Worm (Caenorhabditis elegans) whole organism, midembryonic: ENCODE data around the gene F40H3.2.
A peak's percentile ranks its signal among the peaks of the same experiment; 100 is the strongest.

Experiments
- T22C8.4 ChIP-seq: fragments of 200-800 bp; sonication (Bioruptor generic); IDR thresholded peaks from 2 replicates; pipeline ENCODE4 v1.3.6; 2022; ENCODE audit warnings: missing genetic modification characterization, missing compliant biosample characterization
- cog-1 ChIP-seq: sonication (generic microtip); optimal IDR thresholded peaks from 2 replicates; lab custom pipeline; 2016; ENCODE audit warnings: missing genetic modification characterization, missing compliant biosample characterization
- flt-1 ChIP-seq: fragments of 200-800 bp; sonication (Bioruptor generic); IDR thresholded peaks from 2 replicates; pipeline ENCODE4 v1.3.6; 2022; ENCODE audit warnings: missing genetic modification characterization, missing compliant biosample characterization
- klf-2 ChIP-seq: fragments of 200-800 bp; sonication (Bioruptor generic); conservative IDR thresholded peaks from 2 replicates; pipeline ENCODE4 v1.3.6; 2022; ENCODE audit warnings: missing genetic modification reagents, missing genetic modification characterization, missing compliant biosample characterization
- med-1 ChIP-seq: sonication (generic microtip); optimal IDR thresholded peaks from 2 replicates; lab custom pipeline; 2017; ENCODE audit warnings: missing genetic modification characterization, mild to moderate bottlenecking, missing compliant biosample characterization, antibody characterized with exemption, missing genetic modification reagents; ENCODE audit not compliant: insufficient read depth
- ref-1 ChIP-seq: fragments of 200-800 bp; sonication (Bioruptor generic); conservative IDR thresholded peaks from 2 replicates; pipeline ENCODE4 v1.3.6; 2022; ENCODE audit warnings: missing genetic modification reagents, missing genetic modification characterization, missing compliant biosample characterization
- tab-1 ChIP-seq: fragments of 200-800 bp; sonication (Bioruptor generic); IDR thresholded peaks from 2 replicates; pipeline ENCODE4 v1.3.6; 2022; ENCODE audit warnings: missing genetic modification characterization, missing compliant biosample characterization
- ztf-23 ChIP-seq: fragments of 200-800 bp; sonication (Bioruptor generic); IDR thresholded peaks from 2 replicates; pipeline ENCODE4 v1.3.6; 2022; ENCODE audit warnings: missing genetic modification reagents, missing genetic modification characterization, missing compliant biosample characterization
- ztf-29 ChIP-seq: fragments of 200-800 bp; sonication (Bioruptor generic); IDR thresholded peaks from 2 replicates; pipeline ENCODE4 v1.3.6; 2022; ENCODE audit warnings: missing genetic modification reagents, missing genetic modification characterization, missing compliant biosample characterization

Gene F40H3.2

ce11 chrII:6178743-6179129, 5.3 kb downstream of the F40H3.2 start:
- TF ChIP-seq cog-1 (tag; lab: Kevin White, UChicago) (no peak), ztf-29 (no peak), med-1 (GFP tag; lab: Kevin White, UChicago) (no peak), T22C8.4 (no peak), ztf-23 (GFP tag; lab: Robert Waterston, UW) (no peak), klf-2 (GFP tag; lab: Robert Waterston, UW) (no peak), ref-1 (GFP tag; lab: Robert Waterston, UW) (no peak), tab-1 (no peak), flt-1 (GFP tag; lab: Robert Waterston, UW) (no peak)

- TF ChIP-seq ztf-29: no peak
- TF ChIP-seq med-1 (GFP tag; lab: Kevin White, UChicago): no peak
- TF ChIP-seq ref-1 (GFP tag; lab: Robert Waterston, UW): no peak
- no peak for TF ChIP-seq flt-1 (GFP tag; lab: Robert Waterston, UW)
- no peak for TF ChIP-seq tab-1
- no peak for TF ChIP-seq T22C8.4
- no peak for TF ChIP-seq klf-2 (GFP tag; lab: Robert Waterston, UW)
- no peak for TF ChIP-seq cog-1 (tag; lab: Kevin White, UChicago)
- no peak for TF ChIP-seq ztf-23 (GFP tag; lab: Robert Waterston, UW)
Measured at ce11 chrII:6179531-6179930, 6.1 kb downstream of the F40H3.2 start, which contains the start of gene F40H3.1. F40H3.1 (plus strand) TSS chrII:6179831.

- TF ChIP-seq cog-1 (tag; lab: Kevin White, UChicago) (no peak), ztf-23 (GFP tag; lab: Robert Waterston, UW) (no peak), med-1 (GFP tag; lab: Kevin White, UChicago) (no peak), ref-1 (GFP tag; lab: Robert Waterston, UW) (no peak), flt-1 (GFP tag; lab: Robert Waterston, UW) (no peak), T22C8.4 (no peak), tab-1 (no peak), klf-2 (GFP tag; lab: Robert Waterston, UW) (no peak), ztf-29 (no peak)
Measured at ce11 chrII:6180552-6180951, 7.1 kb downstream of the F40H3.2 start.

- no peak for TF ChIP-seq flt-1 (GFP tag; lab: Robert Waterston, UW)
- TF ChIP-seq tab-1: no peak
- TF ChIP-seq ztf-29: no peak
- TF ChIP-seq med-1 (GFP tag; lab: Kevin White, UChicago): no peak
- TF ChIP-seq cog-1 (tag; lab: Kevin White, UChicago): no peak
- no peak for TF ChIP-seq klf-2 (GFP tag; lab: Robert Waterston, UW)
- no peak for TF ChIP-seq T22C8.4
- no peak for TF ChIP-seq ref-1 (GFP tag; lab: Robert Waterston, UW)
- no peak for TF ChIP-seq ztf-23 (GFP tag; lab: Robert Waterston, UW)
Measured at ce11 chrII:6181337-6181736, 7.9 kb downstream of the F40H3.2 start.

- TF ChIP-seq med-1 (GFP tag; lab: Kevin White, UChicago) (no peak), flt-1 (GFP tag; lab: Robert Waterston, UW) (no peak), ztf-29 (no peak), tab-1 (no peak), T22C8.4 (no peak), ztf-23 (GFP tag; lab: Robert Waterston, UW) (no peak), ref-1 (GFP tag; lab: Robert Waterston, UW) (no peak), klf-2 (GFP tag; lab: Robert Waterston, UW) (no peak), cog-1 (tag; lab: Kevin White, UChicago) (no peak)
Measured at ce11 chrII:6190770-6191169, 17.3 kb downstream of the F40H3.2 start.

- no peak for TF ChIP-seq ref-1 (GFP tag; lab: Robert Waterston, UW)
- no peak for TF ChIP-seq tab-1
- TF ChIP-seq flt-1 (GFP tag; lab: Robert Waterston, UW): no peak
- TF ChIP-seq T22C8.4: no peak
- TF ChIP-seq ztf-29: no peak
- TF ChIP-seq cog-1 (tag; lab: Kevin White, UChicago): no peak
- no peak for TF ChIP-seq ztf-23 (GFP tag; lab: Robert Waterston, UW)
- no peak for TF ChIP-seq klf-2 (GFP tag; lab: Robert Waterston, UW)
- TF ChIP-seq med-1 (GFP tag; lab: Kevin White, UChicago): no peak
Measured at ce11 chrII:6191293-6191692, 17.8 kb downstream of the F40H3.2 start, which contains the start of gene fkh-8. fkh-8 (minus strand) TSS chrII:6191393.

- no peak for TF ChIP-seq T22C8.4
- TF ChIP-seq flt-1 (GFP tag; lab: Robert Waterston, UW): no peak
- TF ChIP-seq ztf-23 (GFP tag; lab: Robert Waterston, UW): no peak
- TF ChIP-seq cog-1 (tag; lab: Kevin White, UChicago): no peak
- TF ChIP-seq tab-1: no peak
- TF ChIP-seq med-1 (GFP tag; lab: Kevin White, UChicago): no peak
- no peak for TF ChIP-seq klf-2 (GFP tag; lab: Robert Waterston, UW)
- no peak for TF ChIP-seq ref-1 (GFP tag; lab: Robert Waterston, UW)
- TF ChIP-seq ztf-29: no peak
Measured at ce11 chrII:6192484-6192883, 19.0 kb downstream of the F40H3.2 start, which contains the start of gene cpb-2. cpb-2 (plus strand) TSS chrII:6192784.

ce11 chrII:6196875-6197274, 23.4 kb downstream of the F40H3.2 start, which contains the start of the genes rbmx-2 and C30B5.2:
rbmx-2 (minus strand) TSS chrII:6196948.
C30B5.2 (plus strand) TSS chrII:6197180.
- TF ChIP-seq ztf-29 (no peak), T22C8.4 (peak; percentile 62), ztf-23 (GFP tag; lab: Robert Waterston, UW) (peak; percentile 36; the same call in 1 of the 2 replicates)

- no peak for TF ChIP-seq cog-1 (tag; lab: Kevin White, UChicago)
- TF ChIP-seq med-1 (GFP tag; lab: Kevin White, UChicago): no peak
- TF ChIP-seq ref-1 (GFP tag; lab: Robert Waterston, UW): no peak
- TF ChIP-seq flt-1 (GFP tag; lab: Robert Waterston, UW): no peak
- TF ChIP-seq ztf-29: no peak
- no peak for TF ChIP-seq klf-2 (GFP tag; lab: Robert Waterston, UW)
- TF ChIP-seq ztf-23 (GFP tag; lab: Robert Waterston, UW): no peak
- TF ChIP-seq T22C8.4: no peak
- no peak for TF ChIP-seq tab-1
Measured at ce11 chrII:6198468-6198867, 25.0 kb downstream of the F40H3.2 start, which contains the start of gene szy-4. szy-4 (plus strand) TSS chrII:6198696.
